Worm (Caenorhabditis elegans): ENCODE data around the gene gcy-1.

The gcy-1 gene

ce11 chrII:9474367-9475105 is 42.2 kb downstream of the gcy-1 start, which contains the start of the genes chil-25 and chil-26:
chil-25 (minus strand) TSS chrII:9474467.
chil-26 (plus strand) TSS chrII:9475055.
- TF ChIP-seq T22C8.4 (GFP tag; IDR thresholded peaks at IDR 0.05), result no peak
- no peak for TF ChIP-seq klf-2 (GFP tag; conservative IDR thresholded peaks at IDR 0.05)
- TF ChIP-seq cog-1 (tag; optimal IDR thresholded peaks at IDR 0.05), result no peak
- no peak for TF ChIP-seq ztf-29 (GFP tag; IDR thresholded peaks at IDR 0.05)
- TF ChIP-seq tab-1 (GFP tag; IDR thresholded peaks at IDR 0.05), result no peak
- no peak for TF ChIP-seq med-1 (GFP tag; optimal IDR thresholded peaks at IDR 0.05; ENCODE audit: insufficient read depth)
- TF ChIP-seq flt-1 (GFP tag; IDR thresholded peaks at IDR 0.05), result no peak
- TF ChIP-seq ref-1 (GFP tag; conservative IDR thresholded peaks at IDR 0.05), result no peak
- no peak for TF ChIP-seq ztf-23 (GFP tag; IDR thresholded peaks at IDR 0.05)

DNA sequence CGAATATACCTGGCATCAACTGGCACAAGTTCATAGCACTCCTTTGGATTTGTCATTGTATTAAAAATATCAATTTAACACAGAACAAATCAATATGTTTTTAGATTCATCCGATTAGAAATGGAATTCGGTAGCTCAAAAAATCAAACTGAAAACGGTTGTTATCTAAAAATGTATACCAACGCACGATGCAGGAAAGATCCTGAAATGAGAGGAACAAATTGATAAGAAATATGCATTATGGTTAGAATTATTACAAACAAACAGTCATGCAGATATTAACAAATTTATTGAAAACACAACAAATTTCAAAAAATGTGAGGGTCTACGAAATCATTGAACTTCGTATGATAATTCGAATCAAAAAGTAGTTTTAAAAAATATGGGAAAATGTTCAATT is 46.7 kb downstream of the gcy-1 start, which contains the start of gene T19H5.6:
Gene T19H5.6, minus strand, starts transcription at position 195 of the 400 bp plus-strand sequence.
- TF ChIP-seq T22C8.4 (GFP tag; IDR thresholded peaks at IDR 0.05) (no peak), ztf-23 (GFP tag; IDR thresholded peaks at IDR 0.05) (no peak), med-1 (GFP tag; optimal IDR thresholded peaks at IDR 0.05; ENCODE audit: insufficient read depth) (no peak), cog-1 (tag; optimal IDR thresholded peaks at IDR 0.05) (no peak), ref-1 (GFP tag; conservative IDR thresholded peaks at IDR 0.05) (no peak)

- TF ChIP-seq ref-1 (GFP tag; conservative IDR thresholded peaks at IDR 0.05) (no peak), ztf-23 (GFP tag; IDR thresholded peaks at IDR 0.05) (no peak), T22C8.4 (GFP tag; IDR thresholded peaks at IDR 0.05) (no peak), flt-1 (GFP tag; IDR thresholded peaks at IDR 0.05) (no peak), med-1 (GFP tag; optimal IDR thresholded peaks at IDR 0.05; ENCODE audit: insufficient read depth) (no peak), klf-2 (GFP tag; conservative IDR thresholded peaks at IDR 0.05) (no peak), tab-1 (GFP tag; IDR thresholded peaks at IDR 0.05) (no peak), cog-1 (tag; optimal IDR thresholded peaks at IDR 0.05) (no peak), ztf-29 (GFP tag; IDR thresholded peaks at IDR 0.05) (no peak)
Observed at ce11 chrII:9468414-9468813, 48.3 kb downstream of the gcy-1 start, which contains the start of gene chil-23. chil-23 (minus strand) TSS chrII:9468611.

ce11 chrII:9466095-9466494 is 50.6 kb downstream of the gcy-1 start, which contains the start of gene chil-22:
chil-22 (minus strand) TSS chrII:9466195.
- TF ChIP-seq ref-1 (GFP tag; conservative IDR thresholded peaks at IDR 0.05) (no peak), med-1 (GFP tag; optimal IDR thresholded peaks at IDR 0.05; ENCODE audit: insufficient read depth) (no peak), flt-1 (GFP tag; IDR thresholded peaks at IDR 0.05) (no peak), klf-2 (GFP tag; conservative IDR thresholded peaks at IDR 0.05) (no peak), ztf-23 (GFP tag; IDR thresholded peaks at IDR 0.05) (no peak), tab-1 (GFP tag; IDR thresholded peaks at IDR 0.05) (no peak), ztf-29 (GFP tag; IDR thresholded peaks at IDR 0.05) (no peak), T22C8.4 (GFP tag; IDR thresholded peaks at IDR 0.05) (no peak), cog-1 (tag; optimal IDR thresholded peaks at IDR 0.05) (no peak)

Measured in whole organism, midembryonic.